Worm (Caenorhabditis elegans) whole organism, midembryonic: ENCODE data around the gene maph-9.

Experiments used
- T22C8.4 ChIP-seq: fragments of 200-800 bp; sonication (Bioruptor generic); IDR thresholded peaks from 2 replicates; pipeline ENCODE4 v1.3.6; 2022; ENCODE audit warnings: missing genetic modification characterization, missing compliant biosample characterization
- cog-1 ChIP-seq: sonication (generic microtip); optimal IDR thresholded peaks from 2 replicates; lab custom pipeline; 2016; ENCODE audit warnings: missing genetic modification characterization, missing compliant biosample characterization
- flt-1 ChIP-seq: fragments of 200-800 bp; sonication (Bioruptor generic); IDR thresholded peaks from 2 replicates; pipeline ENCODE4 v1.3.6; 2022; ENCODE audit warnings: missing genetic modification characterization, missing compliant biosample characterization
- klf-2 ChIP-seq: fragments of 200-800 bp; sonication (Bioruptor generic); conservative IDR thresholded peaks from 2 replicates; pipeline ENCODE4 v1.3.6; 2022; ENCODE audit warnings: missing genetic modification reagents, missing genetic modification characterization, missing compliant biosample characterization
- med-1 ChIP-seq: sonication (generic microtip); optimal IDR thresholded peaks from 2 replicates; lab custom pipeline; 2017; ENCODE audit warnings: missing genetic modification characterization, mild to moderate bottlenecking, missing compliant biosample characterization, antibody characterized with exemption, missing genetic modification reagents; ENCODE audit not compliant: insufficient read depth
- ref-1 ChIP-seq: fragments of 200-800 bp; sonication (Bioruptor generic); conservative IDR thresholded peaks from 2 replicates; pipeline ENCODE4 v1.3.6; 2022; ENCODE audit warnings: missing genetic modification reagents, missing genetic modification characterization, missing compliant biosample characterization
- tab-1 ChIP-seq: fragments of 200-800 bp; sonication (Bioruptor generic); IDR thresholded peaks from 2 replicates; pipeline ENCODE4 v1.3.6; 2022; ENCODE audit warnings: missing genetic modification characterization, missing compliant biosample characterization
- ztf-23 ChIP-seq: fragments of 200-800 bp; sonication (Bioruptor generic); IDR thresholded peaks from 2 replicates; pipeline ENCODE4 v1.3.6; 2022; ENCODE audit warnings: missing genetic modification reagents, missing genetic modification characterization, missing compliant biosample characterization
- ztf-29 ChIP-seq: fragments of 200-800 bp; sonication (Bioruptor generic); IDR thresholded peaks from 2 replicates; pipeline ENCODE4 v1.3.6; 2022; ENCODE audit warnings: missing genetic modification reagents, missing genetic modification characterization, missing compliant biosample characterization

maph-9 gene

DNA sequence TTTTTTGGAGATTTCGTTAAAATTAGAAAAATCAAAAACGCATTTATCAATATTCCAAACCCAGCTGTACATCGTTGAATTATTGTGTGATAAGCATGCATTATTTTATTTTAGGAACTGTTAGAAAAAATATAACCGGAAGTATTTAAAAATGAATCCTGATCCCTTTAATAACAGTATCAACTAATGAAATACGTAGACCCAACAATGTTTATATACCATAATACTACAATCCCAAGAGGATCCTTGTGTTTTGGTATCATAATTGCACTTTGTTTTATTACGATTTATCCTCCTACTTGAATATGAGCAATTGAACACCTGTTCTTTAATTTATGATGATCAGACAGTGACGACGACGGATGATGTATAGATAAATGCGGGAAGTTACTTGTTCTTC is 30.3 kb downstream of the maph-9 start, which contains the start of gene str-249:
Gene str-249, minus strand, starts transcription at position 101 of the 400 bp plus-strand sequence.
- TF ChIP-seq flt-1 (no peak), ztf-29 (GFP tag; lab: Robert Waterston, UW) (no peak), ztf-23 (GFP tag; lab: Robert Waterston, UW) (no peak), T22C8.4 (GFP tag; lab: Robert Waterston, UW) (no peak)

DNA sequence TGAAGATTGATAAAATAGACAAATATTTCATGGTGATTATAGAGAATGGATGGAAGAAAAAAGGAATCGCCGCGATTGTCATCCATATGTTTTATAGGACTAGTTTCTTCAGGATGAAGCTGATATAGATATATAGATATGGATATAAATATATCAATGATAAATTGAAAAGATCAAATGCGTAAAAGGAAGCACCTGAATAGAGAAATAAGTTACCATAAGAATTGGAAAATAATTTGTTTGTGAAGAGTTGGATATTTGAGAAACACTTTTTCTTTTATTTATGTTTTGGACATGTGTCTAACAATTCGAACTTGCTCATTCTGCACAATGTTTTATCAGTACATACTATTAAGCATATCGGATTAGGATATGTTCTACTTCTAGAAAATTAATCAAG is 31.6 kb downstream of the maph-9 start, which contains the start of gene C42D4.13:
Gene C42D4.13, minus strand, starts transcription at position 101 of the 400 bp plus-strand sequence.
- TF ChIP-seq klf-2 (GFP tag; lab: Robert Waterston, UW), result no peak
- TF ChIP-seq cog-1 (tag; lab: Kevin White, UChicago), result no peak
- TF ChIP-seq ref-1 (GFP tag; lab: Robert Waterston, UW), result no peak
- no peak for TF ChIP-seq flt-1
- TF ChIP-seq med-1 (GFP tag; lab: Kevin White, UChicago), result no peak
- TF ChIP-seq ztf-23 (GFP tag; lab: Robert Waterston, UW), result no peak
- TF ChIP-seq ztf-29 (GFP tag; lab: Robert Waterston, UW), result no peak
- TF ChIP-seq T22C8.4 (GFP tag; lab: Robert Waterston, UW), result no peak
- no peak for TF ChIP-seq tab-1 (GFP tag; lab: Robert Waterston, UW)

DNA sequence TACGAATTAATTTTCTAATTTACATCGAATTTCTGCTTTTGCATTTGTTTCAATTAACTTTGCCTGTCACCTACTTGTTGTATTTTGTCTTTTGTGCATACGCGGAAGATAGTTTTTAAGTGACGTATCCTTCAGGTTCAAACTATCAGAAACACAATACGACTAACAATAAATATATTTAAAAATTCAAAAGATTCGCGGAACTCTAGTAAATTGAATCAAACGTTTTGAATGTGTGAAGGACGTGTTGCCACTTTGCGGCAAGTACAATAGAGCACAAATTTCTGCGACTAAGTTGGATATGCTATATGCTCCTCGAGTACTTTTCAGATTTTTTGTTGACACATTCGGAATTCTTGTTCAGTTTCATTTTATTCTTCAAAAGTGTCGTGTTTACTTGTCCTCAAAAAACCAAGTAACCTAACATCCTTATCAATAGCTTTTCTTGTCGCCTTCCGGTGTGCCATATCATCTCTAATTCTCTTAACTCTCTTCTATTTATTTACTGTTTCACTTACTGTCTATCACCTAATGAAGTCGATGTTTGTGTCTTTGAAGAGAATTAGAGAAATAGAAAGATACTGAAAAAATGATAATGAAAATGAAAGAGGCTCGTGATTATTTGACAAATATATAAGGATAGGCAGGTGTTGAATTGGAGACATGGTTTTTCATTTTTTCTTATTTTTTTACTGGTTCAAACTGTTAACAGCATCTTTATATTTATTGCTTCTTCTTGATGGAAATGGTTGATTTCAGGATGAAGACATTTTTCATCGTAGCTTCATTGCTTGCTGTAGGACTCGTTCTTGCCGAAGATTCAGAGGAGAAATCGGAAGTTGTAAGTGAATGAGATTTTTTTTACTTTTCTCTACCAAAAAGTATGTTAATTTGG is 32.3 kb downstream of the maph-9 start, which contains the start of gene srlf-7:
Gene srlf-7, plus strand, starts transcription at position 760 of the 895 bp plus-strand sequence.
- TF ChIP-seq ztf-23 (GFP tag; lab: Robert Waterston, UW) (no peak), tab-1 (GFP tag; lab: Robert Waterston, UW) (no peak), med-1 (GFP tag; lab: Kevin White, UChicago) (no peak), ztf-29 (GFP tag; lab: Robert Waterston, UW) (no peak), ref-1 (GFP tag; lab: Robert Waterston, UW) (no peak), cog-1 (tag; lab: Kevin White, UChicago) (no peak), klf-2 (GFP tag; lab: Robert Waterston, UW) (no peak), flt-1 (no peak), T22C8.4 (GFP tag; lab: Robert Waterston, UW) (no peak)

ce11 chrIV:7190409-7190808 is 34.0 kb downstream of the maph-9 start:
- TF ChIP-seq T22C8.4 (GFP tag; lab: Robert Waterston, UW) (no peak), cog-1 (tag; lab: Kevin White, UChicago) (no peak), ztf-29 (GFP tag; lab: Robert Waterston, UW) (no peak), ref-1 (GFP tag; lab: Robert Waterston, UW) (no peak), flt-1 (no peak), klf-2 (GFP tag; lab: Robert Waterston, UW) (no peak), ztf-23 (GFP tag; lab: Robert Waterston, UW) (no peak), med-1 (GFP tag; lab: Kevin White, UChicago) (no peak), tab-1 (GFP tag; lab: Robert Waterston, UW) (no peak)

DNA sequence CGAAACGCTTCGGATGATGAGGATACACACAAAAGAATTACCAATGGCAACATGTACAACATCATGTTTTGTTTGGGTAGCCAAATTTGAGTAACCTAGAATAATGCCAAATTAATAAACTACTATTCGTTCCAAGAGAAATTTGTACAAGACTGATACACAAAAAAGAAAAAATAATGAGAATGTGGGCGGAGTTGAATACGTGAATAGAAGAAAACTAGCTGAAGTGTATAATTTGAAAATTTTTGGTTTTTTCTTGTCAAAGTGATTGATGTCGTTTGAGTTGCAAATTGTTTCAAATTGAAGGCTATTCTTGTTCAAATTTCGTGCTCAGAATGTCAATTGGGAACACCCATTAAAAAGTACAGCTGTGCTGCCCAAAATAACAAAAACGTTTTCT is 35.3 kb downstream of the maph-9 start, which contains the start of gene R13A1.5:
Gene R13A1.5, minus strand, starts transcription at position 101 of the 400 bp plus-strand sequence.
- TF ChIP-seq klf-2 (GFP tag; lab: Robert Waterston, UW) (no peak), T22C8.4 (GFP tag; lab: Robert Waterston, UW) (no peak), ztf-29 (GFP tag; lab: Robert Waterston, UW) (no peak), ref-1 (GFP tag; lab: Robert Waterston, UW) (no peak), flt-1 (no peak), cog-1 (tag; lab: Kevin White, UChicago) (no peak), tab-1 (GFP tag; lab: Robert Waterston, UW) (no peak), med-1 (GFP tag; lab: Kevin White, UChicago) (no peak), ztf-23 (GFP tag; lab: Robert Waterston, UW) (no peak)

- TF ChIP-seq ztf-23 (GFP tag; lab: Robert Waterston, UW) (no peak), klf-2 (GFP tag; lab: Robert Waterston, UW) (no peak), tab-1 (GFP tag; lab: Robert Waterston, UW) (no peak), med-1 (GFP tag; lab: Kevin White, UChicago) (no peak), flt-1 (no peak), ref-1 (GFP tag; lab: Robert Waterston, UW) (no peak), ztf-29 (GFP tag; lab: Robert Waterston, UW) (no peak), cog-1 (tag; lab: Kevin White, UChicago) (no peak), T22C8.4 (GFP tag; lab: Robert Waterston, UW) (no peak)
Measured at ce11 chrIV:7195734-7196133, 39.3 kb downstream of the maph-9 start, which contains the start of gene best-16. best-16 (minus strand) TSS chrIV:7195834.

DNA sequence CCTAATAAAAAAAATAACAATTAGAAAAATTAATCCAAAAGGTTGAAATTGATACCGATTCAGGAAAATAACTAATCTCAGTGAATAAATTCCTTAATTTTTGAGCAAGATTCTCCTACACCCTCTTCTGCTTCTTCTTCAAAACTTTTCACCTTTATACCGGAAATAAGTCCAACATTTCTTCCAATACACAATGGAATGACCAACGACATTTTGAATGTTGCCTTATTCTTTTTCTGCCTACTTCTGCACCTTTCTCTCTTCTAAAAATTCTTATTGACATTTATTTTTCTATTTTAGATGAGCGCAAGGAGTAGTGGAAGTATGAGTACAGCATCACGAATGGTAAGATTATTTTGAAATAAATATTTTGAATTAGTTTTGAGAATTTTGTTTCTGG is 40.4 kb downstream of the maph-9 start, which contains the start of gene unc-8:
Gene unc-8, plus strand, starts transcription at position 301 of the 400 bp plus-strand sequence.
- TF ChIP-seq klf-2 (GFP tag; lab: Robert Waterston, UW) (no peak), med-1 (GFP tag; lab: Kevin White, UChicago) (no peak), cog-1 (tag; lab: Kevin White, UChicago) (no peak), T22C8.4 (GFP tag; lab: Robert Waterston, UW) (no peak), flt-1 (no peak), tab-1 (GFP tag; lab: Robert Waterston, UW) (no peak), ztf-23 (GFP tag; lab: Robert Waterston, UW) (no peak), ztf-29 (GFP tag; lab: Robert Waterston, UW) (no peak)

- TF ChIP-seq ztf-29 (GFP tag; lab: Robert Waterston, UW) (no peak), ztf-23 (GFP tag; lab: Robert Waterston, UW) (no peak), med-1 (GFP tag; lab: Kevin White, UChicago) (no peak), flt-1 (no peak), cog-1 (tag; lab: Kevin White, UChicago) (no peak), T22C8.4 (GFP tag; lab: Robert Waterston, UW) (no peak), ref-1 (GFP tag; lab: Robert Waterston, UW) (no peak), klf-2 (GFP tag; lab: Robert Waterston, UW) (no peak), tab-1 (GFP tag; lab: Robert Waterston, UW) (no peak)
Measured at ce11 chrIV:7203696-7204095, 47.3 kb downstream of the maph-9 start, which contains the start of gene R13A1.3. R13A1.3 (plus strand) TSS chrIV:7203996.
